Fruit fly (Drosophila melanogaster) whole organism, embryonic: ENCODE data around the gene CG33641.

ENCODE experiments used
- Antp ChIP-seq: fragments of 200-800 bp; sonication (Bioruptor generic); optimal IDR thresholded peaks from 3 replicates; lab custom pipeline; 2016; ENCODE audit warnings: missing biosample characterization, missing genetic modification characterization
- CG10274 ChIP-seq: fragments of 200-800 bp; sonication (Bioruptor generic); optimal IDR thresholded peaks from 3 replicates; lab custom pipeline; 2017; ENCODE audit warnings: missing biosample characterization, mild to moderate bottlenecking, missing genetic modification characterization
- CG10565 ChIP-seq: fragments of 200-800 bp; sonication (Bioruptor generic); optimal IDR thresholded peaks from 3 replicates; lab custom pipeline; 2016; ENCODE audit warnings: missing biosample characterization, mild to moderate bottlenecking, missing genetic modification characterization
- CG11456 ChIP-seq: fragments of 200-800 bp; sonication (Bioruptor generic); IDR thresholded peaks from 3 replicates; pipeline ENCODE4 v1.3.6; 2022; ENCODE audit warnings: missing biosample characterization, missing genetic modification characterization
- CG14014 ChIP-seq: fragments of 200-800 bp; sonication (Bioruptor generic); IDR thresholded peaks from 2 replicates; pipeline ENCODE4 v1.3.6; 2022; ENCODE audit warnings: missing biosample characterization, missing genetic modification characterization
- CG14860 ChIP-seq: fragments of 200-800 bp; sonication (Bioruptor generic); IDR thresholded peaks from 3 replicates; pipeline ENCODE4 v1.3.6; 2022; ENCODE audit warnings: missing biosample characterization, missing genetic modification characterization; ENCODE audit not compliant: partially characterized antibody
- CG15073 ChIP-seq: fragments of 200-800 bp; sonication (Bioruptor generic); optimal IDR thresholded peaks from 2 replicates; lab custom pipeline; 2016; ENCODE audit warnings: missing biosample characterization, missing genetic modification characterization
- CG16779 ChIP-seq: fragments of 200-800 bp; sonication (Bioruptor generic); IDR thresholded peaks from 2 replicates; pipeline ENCODE4 v1.3.6; 2022; ENCODE audit warnings: missing biosample characterization, missing genetic modification characterization
- CG17361 ChIP-seq: fragments of 200-800 bp; sonication (Bioruptor generic); IDR thresholded peaks from 3 replicates; pipeline ENCODE4 v1.3.6; 2022; ENCODE audit warnings: missing biosample characterization, missing genetic modification characterization
- CG18476 ChIP-seq: fragments of 200-800 bp; sonication (Bioruptor generic); optimal IDR thresholded peaks from 2 replicates; lab custom pipeline; 2016; ENCODE audit warnings: missing biosample characterization, mild to moderate bottlenecking, missing genetic modification characterization
- CG18599 ChIP-seq: fragments of 200-800 bp; sonication (Bioruptor generic); optimal IDR thresholded peaks from 3 replicates; lab custom pipeline; 2017; ENCODE audit warnings: missing biosample characterization, missing genetic modification characterization, mild to moderate bottlenecking, moderate library complexity, missing genetic modification reagents
- CG18619 ChIP-seq: fragments of 200-800 bp; sonication (Bioruptor generic); optimal IDR thresholded peaks from 3 replicates; lab custom pipeline; 2017; ENCODE audit warnings: missing biosample characterization, mild to moderate bottlenecking, missing genetic modification characterization
- CG18764 ChIP-seq: fragments of 200-800 bp; sonication (Bioruptor generic); optimal IDR thresholded peaks from 3 replicates; lab custom pipeline; 2016; ENCODE audit warnings: missing biosample characterization, missing genetic modification characterization
- CG2120 ChIP-seq: fragments of 200-800 bp; sonication (Bioruptor generic); optimal IDR thresholded peaks from 3 replicates; lab custom pipeline; 2016; ENCODE audit warnings: missing biosample characterization, missing genetic modification characterization
- CG30020 ChIP-seq: fragments of 200-800 bp; optimal IDR thresholded peaks from 2 replicates; lab custom pipeline; 2019; ENCODE audit warnings: missing biosample characterization, mild to moderate bottlenecking, missing genetic modification characterization, moderate library complexity
- CG31224 ChIP-seq: fragments of 200-800 bp; sonication (Bioruptor generic); IDR thresholded peaks from 2 replicates; pipeline ENCODE4 v1.3.6; 2022; ENCODE audit warnings: missing biosample characterization, missing genetic modification characterization
- CG7271 ChIP-seq: fragments of 200-800 bp; sonication (Bioruptor generic); optimal IDR thresholded peaks from 2 replicates; lab custom pipeline; 2018; ENCODE audit warnings: missing biosample characterization, mild to moderate bottlenecking, missing genetic modification characterization, moderate library complexity
- Dfd ChIP-seq, 2 experiments: fragments of >200 bp; optimal IDR thresholded peaks; 2 replicates each; lab custom pipeline; 2017; ENCODE audit warnings: missing biosample characterization in 2 of 2, missing genetic modification characterization in 2 of 2
- Fer1 ChIP-seq: fragments of 200-800 bp; sonication (Bioruptor generic); optimal IDR thresholded peaks from 2 replicates; lab custom pipeline; 2017; ENCODE audit warnings: missing biosample characterization, mild to moderate bottlenecking, missing genetic modification characterization
- HLH3B ChIP-seq: fragments of 200-800 bp; sonication (Bioruptor generic); IDR thresholded peaks from 2 replicates; pipeline ENCODE4 v1.3.6; 2022; ENCODE audit warnings: missing biosample characterization, missing genetic modification characterization
- HLH54F ChIP-seq: fragments of 200-800 bp; sonication (Bioruptor generic); optimal IDR thresholded peaks from 3 replicates; lab custom pipeline; 2016; ENCODE audit warnings: missing biosample characterization, missing genetic modification characterization
- Max ChIP-seq: fragments of 200-800 bp; sonication (Bioruptor generic); optimal IDR thresholded peaks from 2 replicates; lab custom pipeline; 2016; ENCODE audit warnings: missing biosample characterization, mild to moderate bottlenecking, missing genetic modification characterization
- Meics ChIP-seq: fragments of 200-800 bp; sonication (Bioruptor generic); optimal IDR thresholded peaks from 2 replicates; lab custom pipeline; 2017; ENCODE audit warnings: missing biosample characterization, mild to moderate bottlenecking, missing genetic modification characterization
- NC2β ChIP-seq: fragments of 200-800 bp; sonication (Bioruptor generic); optimal IDR thresholded peaks from 2 replicates; lab custom pipeline; 2016; ENCODE audit warnings: missing biosample characterization, missing genetic modification characterization
- Optix ChIP-seq: fragments of 200-800 bp; sonication (Bioruptor generic); IDR thresholded peaks from 3 replicates; pipeline ENCODE4 v1.3.6; 2022; ENCODE audit warnings: missing biosample characterization, missing genetic modification characterization
- Rfx ChIP-seq: fragments of 200-800 bp; sonication (Bioruptor generic); IDR thresholded peaks from 2 replicates; pipeline ENCODE4 v1.3.6; 2022; ENCODE audit warnings: missing biosample characterization, missing genetic modification characterization
- Scr ChIP-seq: fragments of 200-800 bp; sonication (Bioruptor generic); IDR thresholded peaks from 2 replicates; pipeline ENCODE4 v1.3.6; 2022; ENCODE audit warnings: missing biosample characterization, missing genetic modification characterization; ENCODE audit not compliant: partially characterized antibody
- Ssrp ChIP-seq: fragments of 200-800 bp; sonication (Bioruptor generic); optimal IDR thresholded peaks from 2 replicates; lab custom pipeline; 2018; ENCODE audit warnings: missing biosample characterization, mild to moderate bottlenecking, missing genetic modification characterization, moderate library complexity
- amos ChIP-seq: fragments of 200-800 bp; sonication (Bioruptor generic); IDR thresholded peaks from 2 replicates; pipeline ENCODE4 v1.3.6; 2022; ENCODE audit warnings: missing biosample characterization, missing genetic modification characterization; ENCODE audit not compliant: partially characterized antibody
- az2 ChIP-seq: fragments of 200-800 bp; sonication (Bioruptor generic); optimal IDR thresholded peaks from 3 replicates; lab custom pipeline; 2016; ENCODE audit warnings: missing biosample characterization, missing genetic modification characterization
- bowl ChIP-seq: fragments of 200-800 bp; sonication (Bioruptor generic); IDR thresholded peaks from 2 replicates; pipeline ENCODE4 v1.3.6; 2022; ENCODE audit warnings: missing biosample characterization, missing genetic modification characterization
- chn ChIP-seq: fragments of 200-800 bp; sonication (Bioruptor generic); optimal IDR thresholded peaks from 2 replicates; lab custom pipeline; 2016; ENCODE audit warnings: missing biosample characterization, missing genetic modification characterization
- corto ChIP-seq: fragments of 200-800 bp; sonication (Bioruptor generic); optimal IDR thresholded peaks from 2 replicates; lab custom pipeline; 2016; ENCODE audit warnings: missing biosample characterization, mild to moderate bottlenecking, missing genetic modification characterization, moderate library complexity
- dpn ChIP-seq, 2 experiments: fragments of 200-800 bp; sonication (Bioruptor generic); optimal IDR thresholded peaks; 3 replicates each; lab custom pipeline; 2016; ENCODE audit warnings: missing biosample characterization in 2 of 2, missing genetic modification characterization in 2 of 2
- ems ChIP-seq: fragments of 200-800 bp; sonication (Bioruptor generic); optimal IDR thresholded peaks from 3 replicates; lab custom pipeline; 2016; ENCODE audit warnings: missing biosample characterization, missing genetic modification characterization
- gro ChIP-seq: fragments of 200-800 bp; sonication (Bioruptor generic); optimal IDR thresholded peaks from 2 replicates; lab custom pipeline; 2016; ENCODE audit warnings: missing biosample characterization, missing genetic modification characterization
- gt ChIP-seq: fragments of 200-800 bp; sonication (Bioruptor generic); IDR thresholded peaks from 2 replicates; pipeline ENCODE4 v1.3.6; 2022; ENCODE audit warnings: missing biosample characterization, missing genetic modification characterization
- jigr1 ChIP-seq: fragments of 200-800 bp; sonication (Bioruptor generic); IDR thresholded peaks from 3 replicates; pipeline ENCODE4 v1.3.6; 2022; ENCODE audit warnings: missing biosample characterization, missing genetic modification characterization
- knrl ChIP-seq: fragments of 200-800 bp; sonication (Bioruptor generic); IDR thresholded peaks from 3 replicates; pipeline ENCODE4 v1.3.6; 2022; ENCODE audit warnings: missing biosample characterization, missing genetic modification characterization; ENCODE audit not compliant: partially characterized antibody
- lilli ChIP-seq: fragments of 200-800 bp; sonication (Bioruptor generic); optimal IDR thresholded peaks from 3 replicates; lab custom pipeline; 2016; ENCODE audit warnings: missing biosample characterization, missing genetic modification characterization
- mam ChIP-seq: fragments of 200-800 bp; sonication (Bioruptor generic); optimal IDR thresholded peaks from 3 replicates; lab custom pipeline; 2016; ENCODE audit warnings: missing biosample characterization, missing genetic modification characterization
- pros ChIP-seq: fragments of 200-800 bp; sonication (Bioruptor generic); optimal IDR thresholded peaks from 3 replicates; lab custom pipeline; 2019; ENCODE audit warnings: missing biosample characterization, mild to moderate bottlenecking, missing genetic modification characterization, moderate library complexity
- run ChIP-seq: fragments of 200-800 bp; sonication (Bioruptor generic); optimal IDR thresholded peaks from 3 replicates; lab custom pipeline; 2018; ENCODE audit warnings: missing biosample characterization, mild to moderate bottlenecking, missing genetic modification characterization
- scrt ChIP-seq: fragments of 200-800 bp; sonication (Bioruptor generic); optimal IDR thresholded peaks from 2 replicates; lab custom pipeline; 2018; ENCODE audit warnings: missing biosample characterization, mild to moderate bottlenecking, missing genetic modification characterization, moderate library complexity
- tap ChIP-seq: fragments of 200-800 bp; optimal IDR thresholded peaks from 3 replicates; lab custom pipeline; 2019; ENCODE audit warnings: missing biosample characterization, mild to moderate bottlenecking, missing genetic modification characterization, moderate library complexity
- tgo ChIP-seq: fragments of 200-800 bp; sonication (Bioruptor generic); IDR thresholded peaks from 3 replicates; pipeline ENCODE4 v1.3.6; 2022; ENCODE audit warnings: missing biosample characterization, missing genetic modification characterization
- tll ChIP-seq, 2 experiments: fragments of 200-800 bp in 1 of 2; fragments of >200 bp in 1 of 2; sonication (Bioruptor generic) in 1 of 2; optimal IDR thresholded peaks; 2 replicates each; lab custom pipeline; 2017 to 2019; ENCODE audit warnings: missing biosample characterization in 2 of 2, missing genetic modification characterization in 2 of 2, mild to moderate bottlenecking in 1 of 2, moderate library complexity in 1 of 2
- yki ChIP-seq: fragments of >200 bp; optimal IDR thresholded peaks from 3 replicates; lab custom pipeline; 2018

Gene CG33641

DNA sequence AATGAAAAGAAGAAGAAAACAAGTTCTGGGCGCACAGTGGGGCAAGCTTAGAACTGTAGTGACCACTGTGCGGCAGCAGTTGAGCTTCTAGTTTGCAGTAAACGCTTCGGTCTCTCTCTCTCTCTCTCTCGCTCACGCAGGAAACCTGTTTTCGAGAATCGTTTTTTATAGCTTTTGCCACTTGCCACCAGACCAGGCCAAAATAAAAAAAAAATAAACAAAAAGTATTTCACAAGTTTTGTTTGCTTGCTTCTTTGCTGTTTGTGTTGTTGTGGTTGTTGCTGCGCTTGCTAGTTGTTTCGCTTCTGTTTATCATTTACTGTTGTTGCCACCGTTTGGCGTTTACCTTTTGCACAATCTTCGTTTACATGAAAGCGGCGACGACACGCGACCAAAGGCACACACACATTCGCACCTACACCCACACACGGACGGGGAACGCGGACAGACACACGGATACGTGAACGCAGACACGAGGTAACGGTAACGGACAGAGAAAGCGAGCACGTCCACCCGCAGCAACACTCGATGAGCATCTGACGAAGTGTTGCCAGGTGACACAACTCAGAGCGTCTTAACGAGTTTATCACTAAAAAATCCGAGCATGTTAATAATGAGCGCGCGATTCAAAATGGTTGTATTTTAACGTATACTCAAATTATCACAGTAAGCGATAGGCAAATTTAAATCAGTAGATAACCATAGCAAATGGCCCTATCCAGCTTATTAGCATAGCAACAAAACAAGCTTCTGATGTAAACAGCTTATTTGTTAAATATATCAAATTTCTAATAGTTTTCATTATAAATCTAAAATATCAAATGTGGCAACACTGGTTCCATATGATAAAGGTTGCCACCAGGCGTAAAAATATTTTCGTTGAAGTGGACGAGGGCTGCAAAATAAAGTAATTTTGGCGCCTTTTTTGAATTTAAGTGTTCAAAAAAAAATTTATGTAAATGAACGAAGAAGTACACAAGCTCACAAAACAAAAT lies 20.2 kb downstream of the CG33641 start, which contains the start of gene B4 (continued):
- TF ChIP-seq ems (GFP tag; lab: Kevin White, UChicago) = no peak
- TF ChIP-seq gt (GFP tag; lab: Robert Waterston, UW) = no peak
- TF ChIP-seq pros (GFP tag; lab: Kevin White, UChicago) = peak; percentile 54
- TF ChIP-seq chn = no peak
- peak; percentile 53 for TF ChIP-seq scrt (GFP tag; lab: Kevin White, UChicago)
- TF ChIP-seq amos (GFP tag; lab: Robert Waterston, UW) = peak; percentile 60
- TF ChIP-seq run (tag; lab: Kevin White, UChicago) = no peak
- peak; percentile 13 for TF ChIP-seq HLH54F (GFP tag; lab: Kevin White, UChicago)
- TF ChIP-seq Max (GFP tag; lab: Kevin White, UChicago) = peak; percentile 27
- no peak for TF ChIP-seq CG11456
- 0 out of 3 replicates have a peak, but pooled peaks have one; percentile 31 for TF ChIP-seq knrl (GFP tag; lab: Robert Waterston, UW)
- peak; percentile 46; the same call in 1 of the 2 replicates for TF ChIP-seq CG31224 (GFP tag; lab: Robert Waterston, UW)
- peak; percentile 81; the same call in 1 of the 2 replicates for TF ChIP-seq CG16779 (GFP tag; lab: Robert Waterston, UW)
- TF ChIP-seq Antp (GFP tag; lab: Kevin White, UChicago) = peak; percentile 35
- peak; percentile 58 for TF ChIP-seq Fer1 (GFP tag; lab: Kevin White, UChicago)
- peak; percentile 3 for TF ChIP-seq CG2120 (GFP tag; lab: Kevin White, UChicago)
- no peak for TF ChIP-seq CG14860
- peak; percentile 59; the same call in 1 of the 2 replicates for TF ChIP-seq Rfx
- TF ChIP-seq HLH3B (GFP tag; lab: Robert Waterston, UW) = peak; percentile 41; the same call in 1 of the 2 replicates
- TF ChIP-seq corto (GFP tag; lab: Kevin White, UChicago) = peak; percentile 21
- TF ChIP-seq CG30020 (tag; lab: Kevin White, UChicago) = no peak
- TF ChIP-seq Dfd (GFP tag; optimal IDR thresholded peaks at IDR 0.05; lab: Kevin White, UChicago) = no peak
- no peak for TF ChIP-seq yki (lab: Kevin White, UChicago)
- no peak for TF ChIP-seq az2 (GFP tag; lab: Kevin White, UChicago)
- no peak for TF ChIP-seq CG17361 (GFP tag; lab: Robert Waterston, UW)
- TF ChIP-seq bowl = 0 out of 2 replicates have a peak, but pooled peaks have one; percentile 35
- TF ChIP-seq CG10565 (GFP tag; lab: Kevin White, UChicago) = no peak
- TF ChIP-seq tap (tag; lab: Kevin White, UChicago) = peak; percentile 27
- no peak for TF ChIP-seq jigr1 (GFP tag; lab: Robert Waterston, UW)
- no peak for TF ChIP-seq CG18764 (GFP tag; lab: Kevin White, UChicago)
- no peak for TF ChIP-seq tgo (GFP tag; lab: Robert Waterston, UW)
- peak; percentile 93 for TF ChIP-seq gro (GFP tag; lab: Kevin White, UChicago)
- TF ChIP-seq CG7271 (tag; lab: Kevin White, UChicago) = no peak
- TF ChIP-seq CG10274 = no peak
- peak; percentile 12 to 13 for TF ChIP-seq dpn (GFP tag; optimal IDR thresholded peaks at IDR 0.05; lab: Kevin White, UChicago)
- TF ChIP-seq CG18619 = no peak
- TF ChIP-seq CG14014 (GFP tag; lab: Robert Waterston, UW) = peak; percentile 37; the same call in 1 of the 2 replicates
- no peak for TF ChIP-seq Meics (GFP tag; lab: Kevin White, UChicago)
- no peak for TF ChIP-seq NC2β
- peak; percentile 6 for TF ChIP-seq lilli (GFP tag; lab: Kevin White, UChicago)
- TF ChIP-seq tll (GFP tag; optimal IDR thresholded peaks at IDR 0.05; lab: Kevin White, UChicago) = peak in 1 of 2 experiments; percentile 94
- TF ChIP-seq Ssrp = no peak
- no peak for TF ChIP-seq Optix (GFP tag; lab: Robert Waterston, UW)
- no peak for TF ChIP-seq CG15073 (GFP tag; lab: Kevin White, UChicago)
- no peak for TF ChIP-seq mam (GFP tag; lab: Kevin White, UChicago)
- TF ChIP-seq CG18476 (GFP tag; lab: Kevin White, UChicago) = no peak
- TF ChIP-seq Scr = no peak
- TF ChIP-seq CG18599 (GFP tag; lab: Kevin White, UChicago) = peak; percentile 29
